Fruit fly (Drosophila melanogaster): Measurements from ENCODE around the gene CG3407.

CG3407 gene

dm6 chr2L:3855528-3856189 is 42.4 kb upstream of the CG3407 start (continued):
- TF ChIP-seq CG8924 (tag; optimal IDR thresholded peaks at IDR 0.05): peak; percentile 42
- no peak for TF ChIP-seq B-H1 (GFP tag; IDR thresholded peaks at IDR 0.05)
- no peak for TF ChIP-seq CG10274 (GFP tag; optimal IDR thresholded peaks at IDR 0.05)
- no peak for TF ChIP-seq sc (optimal IDR thresholded peaks at IDR 0.05)
- peak; percentile 16 for TF ChIP-seq sc (GFP tag; optimal IDR thresholded peaks at IDR 0.05)
- no peak for TF ChIP-seq H2.0 (GFP tag; IDR thresholded peaks at IDR 0.05)
- no peak for TF ChIP-seq CG6272 (GFP tag; IDR thresholded peaks at IDR 0.05)
- no peak for TF ChIP-seq ftz-f1 (GFP tag; optimal IDR thresholded peaks at IDR 0.05)
- no peak for TF ChIP-seq Hand (GFP tag; optimal IDR thresholded peaks at IDR 0.05)
- TF ChIP-seq prd (optimal IDR thresholded peaks at IDR 0.05): no peak
- TF ChIP-seq prd (GFP tag; IDR thresholded peaks at IDR 0.05): no peak
- no peak for TF ChIP-seq CG7987 (GFP tag; optimal IDR thresholded peaks at IDR 0.05)
- TF ChIP-seq Ptx1 (GFP tag; IDR thresholded peaks at IDR 0.05): 0 out of 2 replicates have a peak, but pooled peaks have one; percentile 31
- TF ChIP-seq Gug (GFP tag; IDR thresholded peaks at IDR 0.05): no peak
- no peak for TF ChIP-seq CG7786 (GFP tag; optimal IDR thresholded peaks at IDR 0.05)
- TF ChIP-seq CG18011 (GFP tag; optimal IDR thresholded peaks at IDR 0.05): no peak
- no peak for TF ChIP-seq ATbp (GFP tag; optimal IDR thresholded peaks at IDR 0.05)
- no peak for TF ChIP-seq hkb (optimal IDR thresholded peaks at IDR 0.05)
- TF ChIP-seq hkb (GFP tag; IDR thresholded peaks at IDR 0.05): no peak
- TF ChIP-seq CG4360 (GFP tag; IDR thresholded peaks at IDR 0.05): peak; percentile 72
- TF ChIP-seq CG12104 (GFP tag; optimal IDR thresholded peaks at IDR 0.05): no peak
- no peak for TF ChIP-seq hbn (GFP tag; IDR thresholded peaks at IDR 0.05; ENCODE audit: partially characterized antibody)
- TF ChIP-seq kay (GFP tag; optimal IDR thresholded peaks at IDR 0.05): no peak
- peak in 1 of 2 experiments; percentile 60 for TF ChIP-seq bsh (GFP tag; optimal IDR thresholded peaks at IDR 0.05)
- TF ChIP-seq btn (GFP tag; optimal IDR thresholded peaks at IDR 0.05): no peak
- TF ChIP-seq CG13894 (tag; optimal IDR thresholded peaks at IDR 0.05): no peak
- TF ChIP-seq CG14667 (GFP tag; IDR thresholded peaks at IDR 0.05): no peak
- TF ChIP-seq CG2199 (GFP tag; IDR thresholded peaks at IDR 0.05): 0 out of 3 replicates have a peak, but pooled peaks have one; percentile 23
- no peak for TF ChIP-seq Usf (GFP tag; optimal IDR thresholded peaks at IDR 0.05)
- TF ChIP-seq Sry-δ (GFP tag; optimal IDR thresholded peaks at IDR 0.05): no peak
- TF ChIP-seq salm (tag; optimal IDR thresholded peaks at IDR 0.05): no peak
- TF ChIP-seq lab (GFP tag; optimal IDR thresholded peaks at IDR 0.05): no peak
- TF ChIP-seq CG9437 (GFP tag; optimal IDR thresholded peaks at IDR 0.05): peak; percentile 1
- peak; percentile 2 for TF ChIP-seq CG33557 (GFP tag; optimal IDR thresholded peaks at IDR 0.05)
- TF ChIP-seq CG7745 (tag; optimal IDR thresholded peaks at IDR 0.05): no peak
- TF ChIP-seq CG34224 (GFP tag; IDR thresholded peaks at IDR 0.05; ENCODE audit: partially characterized antibody): no peak
- peak; percentile 39 for TF ChIP-seq Oli (tag; optimal IDR thresholded peaks at IDR 0.05)
- TF ChIP-seq CG13424 (tag; optimal IDR thresholded peaks at IDR 0.05): peak; percentile 26
- TF ChIP-seq CG10431 (GFP tag; optimal IDR thresholded peaks at IDR 0.05): no peak
- no peak for TF ChIP-seq corto (GFP tag; optimal IDR thresholded peaks at IDR 0.05)
- peak; percentile 46 for TF ChIP-seq fd96Cb (tag; optimal IDR thresholded peaks at IDR 0.05)
- TF ChIP-seq sug (tag; optimal IDR thresholded peaks at IDR 0.05): no peak
- no peak for TF ChIP-seq HLH3B (GFP tag; IDR thresholded peaks at IDR 0.05)
- TF ChIP-seq CG30020 (tag; optimal IDR thresholded peaks at IDR 0.05): no peak
- TF ChIP-seq Sox100B (GFP tag; optimal IDR thresholded peaks at IDR 0.05): peak; percentile 19
- TF ChIP-seq sens (GFP tag): peak; percentile 73
- TF ChIP-seq stwl (tag; optimal IDR thresholded peaks at IDR 0.05): no peak
- TF ChIP-seq oc (tag; optimal IDR thresholded peaks at IDR 0.05): no peak
- peak; percentile 18 for TF ChIP-seq CG10267 (tag; optimal IDR thresholded peaks at IDR 0.05)
- peak; percentile 54 for TF ChIP-seq CG11504 (tag; optimal IDR thresholded peaks at IDR 0.05)

All from whole organism, embryonic.